Worm (Caenorhabditis elegans) whole organism, L4/young adult: Measurements from ENCODE around the gene F01F1.11.

Experiments
- W03F9.2 ChIP-seq: fragments of 150-350 bp; optimal IDR thresholded peaks from 2 replicates; lab custom pipeline; 2014; ENCODE audit warnings: missing biosample characterization, missing genetic modification characterization
- dao-5 ChIP-seq: sonication (generic microtip); optimal IDR thresholded peaks from 2 replicates; lab custom pipeline; 2016; ENCODE audit warnings: missing genotype, missing genetic modification characterization, moderate library complexity, missing compliant biosample characterization
- him-1 ChIP-seq: sonication (generic microtip); optimal IDR thresholded peaks from 2 replicates; lab custom pipeline; 2016; ENCODE audit warnings: missing genotype, missing genetic modification reagents, missing genetic modification characterization, missing compliant biosample characterization

- TF ChIP-seq W03F9.2 (tag; lab: Kevin White, UChicago) (no peak), him-1 (tag; lab: Kevin White, UChicago) (no peak), dao-5 (tag; lab: Kevin White, UChicago) (no peak)
Observed at ce11 chrIII:5908408-5908807, 36.7 kb upstream of the F01F1.11 start, which contains the start of gene C28H8.3.
